Worm (Caenorhabditis elegans): ENCODE results near the gene ZK856.5.

DNA sequence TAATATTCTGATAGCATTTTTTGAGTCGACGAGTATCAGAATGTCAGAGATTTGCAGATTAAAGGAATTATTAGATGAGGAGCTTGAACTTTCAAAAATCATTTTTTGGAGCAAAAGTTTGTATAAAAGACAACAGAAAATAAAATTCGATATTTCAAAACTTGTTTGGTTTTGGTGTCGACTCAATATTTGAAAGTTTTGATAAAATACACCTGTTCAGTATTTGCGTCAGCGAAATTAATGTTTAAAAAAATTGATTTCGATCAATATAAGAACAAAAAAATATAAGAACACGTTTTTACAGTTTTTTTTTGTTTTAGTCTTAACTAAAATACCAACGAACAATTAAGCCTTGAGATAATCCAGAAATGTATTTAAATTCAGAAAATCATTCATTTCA lies 30.7 kb upstream of the ZK856.5 start, which contains the start of gene C12D8.13:
- TF ChIP-seq lsy-2 (tag; optimal IDR thresholded peaks at IDR 0.05), result no peak
- no peak for TF ChIP-seq nhr-76 (tag; optimal IDR thresholded peaks at IDR 0.05)
- TF ChIP-seq mls-2 (tag; optimal IDR thresholded peaks at IDR 0.05), result no peak
- no peak for TF ChIP-seq ces-1 (GFP tag; optimal IDR thresholded peaks at IDR 0.05)
- no peak for TF ChIP-seq bed-3 (GFP tag; optimal IDR thresholded peaks at IDR 0.05)
- TF ChIP-seq blmp-1 (tag; optimal IDR thresholded peaks at IDR 0.05), result no peak
- no peak for TF ChIP-seq nhr-237 (tag; optimal IDR thresholded peaks at IDR 0.05)
- no peak for TF ChIP-seq unc-62 (GFP tag; optimal IDR thresholded peaks at IDR 0.05)
- TF ChIP-seq snpc-4 (tag; optimal IDR thresholded peaks at IDR 0.05), result no peak
- TF ChIP-seq mep-1 (tag; optimal IDR thresholded peaks at IDR 0.05), result no peak
- no peak for TF ChIP-seq pha-4 (tag; optimal IDR thresholded peaks at IDR 0.05)
- no peak for TF ChIP-seq lin-32 (GFP tag; optimal IDR thresholded peaks at IDR 0.05)
- no peak for TF ChIP-seq elt-1 (tag; optimal IDR thresholded peaks at IDR 0.05; ENCODE audit: borderline replicate concordance, insufficient read depth)
- no peak for TF ChIP-seq unc-39 (tag; optimal IDR thresholded peaks at IDR 0.05)
